Worm (Caenorhabditis elegans): ENCODE results near the gene col-43.

Gene col-43

DNA sequence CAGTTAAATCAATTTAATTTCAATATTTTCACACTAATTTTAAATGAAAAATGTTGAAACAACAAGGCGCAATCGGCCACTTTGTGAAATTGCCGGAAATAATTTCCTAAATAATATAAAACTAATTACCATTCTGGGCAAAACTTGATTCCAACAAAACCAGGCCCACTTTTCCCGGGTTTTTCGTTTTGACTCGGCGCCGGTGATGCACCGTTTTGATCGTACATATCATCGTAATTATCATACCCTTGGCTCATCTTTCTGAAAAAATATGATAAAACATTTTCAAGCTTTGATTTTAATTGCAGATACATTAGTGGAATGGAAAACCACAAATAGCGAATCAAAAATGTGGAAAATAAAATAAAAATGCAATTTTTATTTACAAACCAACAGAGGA lies 38.7 kb downstream of the col-43 start, which contains the start of gene rpb-9:
Gene rpb-9 (minus strand): TSS at position 314 of the 400 bp plus-strand sequence.
- TF ChIP-seq tbx-11 (GFP tag; IDR thresholded peaks at IDR 0.05), result no peak
- TF ChIP-seq sea-1 (GFP tag; conservative IDR thresholded peaks at IDR 0.05), result no peak
- no peak for TF ChIP-seq ceh-13 (GFP tag; optimal IDR thresholded peaks at IDR 0.05)
- TF ChIP-seq hmbx-1 (tag; optimal IDR thresholded peaks at IDR 0.05), result no peak
- TF ChIP-seq flt-1 (GFP tag; IDR thresholded peaks at IDR 0.05), result no peak
- no peak for TF ChIP-seq ets-7 (tag; optimal IDR thresholded peaks at IDR 0.05)
- TF ChIP-seq pes-1 (GFP tag; IDR thresholded peaks at IDR 0.05), result no peak
- no peak for TF ChIP-seq tbx-37 (GFP tag; conservative IDR thresholded peaks at IDR 0.05)
- no peak for TF ChIP-seq tra-4 (tag; optimal IDR thresholded peaks at IDR 0.05)
- no peak for TF ChIP-seq hmg-4 (GFP tag; optimal IDR thresholded peaks at IDR 0.05)
- TF ChIP-seq ama-1 (optimal IDR thresholded peaks at IDR 0.05), result no peak

DNA sequence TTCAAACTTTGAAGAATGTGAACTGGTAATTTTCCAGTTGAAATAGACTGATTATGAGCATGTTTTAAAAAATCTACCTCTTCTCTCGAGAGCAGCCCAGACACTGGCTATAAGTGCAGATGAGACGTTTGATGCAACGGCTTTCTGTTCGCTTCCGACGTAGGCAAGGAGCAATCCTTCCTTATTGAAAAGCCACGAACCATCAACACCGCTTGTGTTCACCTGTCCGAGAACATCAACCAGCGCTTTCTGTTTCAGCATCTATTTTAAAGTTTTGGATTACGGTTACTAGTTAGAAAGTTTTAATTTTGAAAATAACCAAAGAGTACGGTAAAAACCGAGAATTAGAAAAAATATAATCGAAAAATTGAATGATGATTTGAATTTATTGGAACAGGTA lies 39.9 kb downstream of the col-43 start, which contains the start of gene lmtr-2:
Gene lmtr-2 (minus strand): TSS at position 261 of the 400 bp plus-strand sequence.
- TF ChIP-seq ama-1 (optimal IDR thresholded peaks at IDR 0.05) (peak; percentile 39), F13C5.2 (tag; optimal IDR thresholded peaks at IDR 0.05) (no peak), scrt-1 (GFP tag; IDR thresholded peaks at IDR 0.05) (no peak)

DNA sequence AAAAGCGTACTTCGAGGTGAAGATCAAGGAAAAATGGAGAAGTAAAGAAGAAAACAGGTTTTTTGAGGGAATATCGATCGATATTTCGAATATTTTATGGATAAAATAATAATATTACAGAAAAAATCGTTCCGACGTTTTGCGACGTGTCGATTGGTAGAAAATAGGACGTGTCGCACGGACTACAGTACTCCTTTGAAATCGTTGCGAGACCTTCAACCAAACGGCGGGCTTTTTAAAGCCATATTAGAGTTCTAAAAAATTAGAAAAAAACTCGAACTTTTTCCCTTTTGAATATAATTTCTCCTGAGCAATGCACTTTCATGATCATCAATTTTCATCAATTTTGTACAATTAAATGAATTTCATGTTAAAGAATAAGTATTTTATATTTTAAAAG lies 40.6 kb downstream of the col-43 start, which contains the start of gene Y97E10AR.4:
Gene Y97E10AR.4 (minus strand): TSS at position 131 of the 400 bp plus-strand sequence.
- no peak for TF ChIP-seq hmbx-1 (tag; optimal IDR thresholded peaks at IDR 0.05)
- no peak for TF ChIP-seq tbx-11 (GFP tag; IDR thresholded peaks at IDR 0.05)
- no peak for TF ChIP-seq hmg-4 (GFP tag; optimal IDR thresholded peaks at IDR 0.05)
- TF ChIP-seq ama-1 (optimal IDR thresholded peaks at IDR 0.05), result no peak
- TF ChIP-seq scrt-1 (GFP tag; IDR thresholded peaks at IDR 0.05), result no peak
- no peak for TF ChIP-seq F13C5.2 (tag; optimal IDR thresholded peaks at IDR 0.05)
- no peak for TF ChIP-seq pes-1 (GFP tag; IDR thresholded peaks at IDR 0.05)
- no peak for TF ChIP-seq tbx-37 (GFP tag; conservative IDR thresholded peaks at IDR 0.05)

DNA sequence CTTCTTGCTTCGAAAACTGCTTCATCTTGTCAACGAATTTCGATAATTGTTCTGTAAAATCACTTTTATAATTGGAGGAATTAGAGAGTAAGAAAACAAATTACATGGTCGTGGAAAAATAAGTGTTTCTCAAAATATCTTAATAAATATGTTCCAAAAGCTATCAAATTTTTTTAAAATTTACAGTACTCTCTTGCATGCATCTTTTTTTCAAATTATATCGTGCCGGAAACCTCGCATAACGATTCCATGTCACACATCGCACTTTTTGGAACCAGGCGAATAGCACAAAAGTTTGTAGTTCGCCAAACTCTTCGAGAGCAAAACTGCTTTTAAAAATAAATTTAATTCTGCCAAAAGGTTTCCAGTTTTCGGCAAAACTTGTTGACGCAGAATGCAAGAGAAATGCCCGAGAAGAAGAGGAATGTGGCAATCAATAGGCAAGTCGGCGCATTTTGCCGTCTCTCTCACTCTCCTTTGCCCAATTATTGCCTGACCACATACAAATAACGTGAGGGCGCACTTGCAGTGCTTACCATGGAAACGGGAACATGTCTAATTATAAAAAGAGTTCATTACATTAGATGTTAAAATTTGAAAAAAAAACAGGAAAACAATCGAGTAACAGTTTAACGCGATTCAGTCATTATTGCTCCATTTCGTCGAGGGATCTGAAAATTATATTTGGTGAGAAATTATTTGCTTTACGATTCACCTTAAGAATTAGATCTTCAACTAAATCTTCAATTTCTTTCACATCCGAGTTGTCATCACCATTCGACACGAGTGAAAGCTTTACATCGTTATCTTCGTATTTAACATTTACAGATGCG lies 43.0 kb downstream of the col-43 start, which contains the start of gene Y97E10AR.3:
Gene Y97E10AR.3 (minus strand): TSS at position 51 of the 833 bp plus-strand sequence.
- TF ChIP-seq aly-1 (tag; optimal IDR thresholded peaks at IDR 0.05) (no peak), B0310.2 (tag; optimal IDR thresholded peaks at IDR 0.05) (no peak), ets-7 (tag; optimal IDR thresholded peaks at IDR 0.05) (no peak), ceh-36 (tag; optimal IDR thresholded peaks at IDR 0.05) (no peak), hmg-4 (GFP tag; optimal IDR thresholded peaks at IDR 0.05) (no peak), F13C5.2 (tag; optimal IDR thresholded peaks at IDR 0.05) (no peak), ceh-13 (GFP tag; optimal IDR thresholded peaks at IDR 0.05) (no peak), hmbx-1 (tag; optimal IDR thresholded peaks at IDR 0.05) (no peak), ama-1 (optimal IDR thresholded peaks at IDR 0.05) (no peak), tbx-37 (GFP tag; conservative IDR thresholded peaks at IDR 0.05) (no peak), hnd-1 (tag; optimal IDR thresholded peaks at IDR 0.05) (no peak), tbx-11 (GFP tag; IDR thresholded peaks at IDR 0.05) (no peak), scrt-1 (GFP tag; IDR thresholded peaks at IDR 0.05) (no peak), flt-1 (GFP tag; IDR thresholded peaks at IDR 0.05) (no peak), sea-1 (GFP tag; conservative IDR thresholded peaks at IDR 0.05) (no peak), tra-4 (tag; optimal IDR thresholded peaks at IDR 0.05) (no peak), pes-1 (GFP tag; IDR thresholded peaks at IDR 0.05) (no peak)

DNA sequence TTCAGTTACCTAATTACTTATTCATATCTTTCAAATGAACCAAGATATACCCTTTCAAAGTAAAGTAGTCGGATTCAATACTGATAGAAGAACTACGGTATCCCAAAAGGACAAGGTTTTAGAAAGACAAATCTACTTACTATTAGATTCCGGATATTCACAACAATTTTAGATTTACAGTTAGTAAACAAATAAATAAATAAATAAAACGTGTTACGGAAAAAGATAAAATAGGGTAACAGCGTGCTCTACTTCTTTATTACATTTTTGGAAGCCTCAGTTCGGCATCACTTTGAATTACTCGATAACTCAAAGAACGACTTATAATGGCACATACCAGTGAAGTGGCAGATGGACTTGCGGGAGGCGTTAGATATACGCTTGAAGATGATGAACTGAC lies 45.7 kb downstream of the col-43 start, which contains the start of gene Y97E10AR.8:
Gene Y97E10AR.8 (plus strand): TSS at position 301 of the 400 bp plus-strand sequence.
- TF ChIP-seq tra-4 (tag; optimal IDR thresholded peaks at IDR 0.05), result no peak
- TF ChIP-seq flt-1 (GFP tag; IDR thresholded peaks at IDR 0.05), result no peak
- TF ChIP-seq ceh-13 (GFP tag; optimal IDR thresholded peaks at IDR 0.05), result no peak
- TF ChIP-seq tbx-11 (GFP tag; IDR thresholded peaks at IDR 0.05), result no peak

DNA sequence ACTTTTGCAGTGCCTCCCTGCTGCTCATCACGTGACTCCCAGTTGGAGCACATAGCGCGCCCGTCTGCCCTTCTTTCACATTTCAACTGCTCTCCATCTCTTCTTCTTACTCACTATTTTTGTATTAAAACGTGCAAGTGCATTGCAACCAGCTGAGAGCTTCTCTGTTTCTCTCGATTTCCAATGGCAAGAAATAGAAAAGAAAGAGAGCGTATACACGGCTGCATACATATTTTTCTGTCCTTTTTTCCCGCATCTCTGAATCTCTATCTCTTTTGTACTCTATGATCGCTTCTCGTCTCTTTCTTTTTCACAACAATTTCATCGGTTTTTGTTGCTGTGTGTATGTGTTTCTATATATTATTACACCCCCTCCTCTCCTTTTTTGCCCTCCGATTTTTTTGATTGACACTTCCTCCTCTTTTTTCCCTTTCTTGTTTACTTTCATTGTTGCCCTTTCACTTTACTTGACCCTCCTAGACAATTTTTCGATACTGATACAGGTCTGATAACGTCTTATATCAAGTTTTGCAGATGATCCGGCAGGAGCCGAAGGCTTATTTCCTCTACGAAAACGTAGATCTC lies 49.7 kb downstream of the col-43 start, which contains the start of gene Y97E10AR.1:
Gene Y97E10AR.1 (plus strand): TSS at position 535 of the 585 bp plus-strand sequence.
- TF ChIP-seq hmg-4 (GFP tag; optimal IDR thresholded peaks at IDR 0.05), result peak; percentile 40
- peak; percentile 22 for TF ChIP-seq F13C5.2 (tag; optimal IDR thresholded peaks at IDR 0.05)
- TF ChIP-seq ceh-36 (tag; optimal IDR thresholded peaks at IDR 0.05), result no peak
- peak; percentile 16 for TF ChIP-seq hnd-1 (tag; optimal IDR thresholded peaks at IDR 0.05)
- TF ChIP-seq tra-4 (tag; optimal IDR thresholded peaks at IDR 0.05), result no peak
- TF ChIP-seq sea-1 (GFP tag; conservative IDR thresholded peaks at IDR 0.05), result no peak
